Worm (Caenorhabditis elegans): ENCODE results near the gene R05A10.6.

DNA sequence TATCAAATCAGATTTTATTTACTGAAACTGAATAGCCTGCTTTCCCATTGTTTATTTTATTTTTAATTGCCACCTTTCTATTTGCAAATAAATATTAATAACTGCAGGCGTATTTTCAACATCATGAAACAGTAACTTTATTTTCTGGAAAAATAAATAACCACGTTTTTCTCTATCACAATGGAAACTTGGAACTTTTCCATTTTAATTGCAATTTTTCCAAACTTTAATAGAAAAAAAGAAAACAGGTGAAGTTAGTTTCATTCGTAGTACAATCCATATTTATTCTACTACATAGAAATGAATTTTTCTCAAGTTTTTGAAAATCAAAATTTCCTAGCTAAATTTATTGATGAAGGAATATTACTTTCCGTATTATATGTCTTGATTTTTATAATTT is 36.5 kb upstream of the R05A10.6 start, which contains the start of gene srz-42:
- no peak for TF ChIP-seq ham-2 (GFP tag; optimal IDR thresholded peaks at IDR 0.05)
- no peak for TF ChIP-seq snpc-4 (tag; optimal IDR thresholded peaks at IDR 0.05)
- TF ChIP-seq nhr-12 (tag; optimal IDR thresholded peaks at IDR 0.05) = no peak
- TF ChIP-seq nhr-2 (tag; optimal IDR thresholded peaks at IDR 0.05) = no peak
- TF ChIP-seq drap-1 (GFP tag; optimal IDR thresholded peaks at IDR 0.05) = no peak
- TF ChIP-seq mep-1 (tag; optimal IDR thresholded peaks at IDR 0.05) = no peak
- no peak for TF ChIP-seq blmp-1 (tag; optimal IDR thresholded peaks at IDR 0.05)
- no peak for TF ChIP-seq nhr-76 (tag; optimal IDR thresholded peaks at IDR 0.05)
- TF ChIP-seq flh-1 (GFP tag; optimal IDR thresholded peaks at IDR 0.05) = no peak
- no peak for TF ChIP-seq sem-2 (GFP tag; optimal IDR thresholded peaks at IDR 0.05)
- no peak for TF ChIP-seq lsy-2 (tag; optimal IDR thresholded peaks at IDR 0.05)
- no peak for TF ChIP-seq tbx-8 (GFP tag; optimal IDR thresholded peaks at IDR 0.05)
- TF ChIP-seq elt-1 (tag; optimal IDR thresholded peaks at IDR 0.05; ENCODE audit: borderline replicate concordance, insufficient read depth) = no peak
- no peak for TF ChIP-seq ceh-83 (GFP tag; optimal IDR thresholded peaks at IDR 0.05)
